Worm (Caenorhabditis elegans): ENCODE measurements around the gene nstp-6.
A peak's percentile ranks its signal among the peaks of the same experiment; 100 is the strongest.

nstp-6 gene

ce11 chrIV:3531535-3531934 is 15.9 kb downstream of the nstp-6 start:
- TF ChIP-seq somi-1 (GFP tag; optimal IDR thresholded peaks at IDR 0.05): no peak
- TF ChIP-seq C17E4.6 (GFP tag; IDR thresholded peaks at IDR 0.05): no peak
- no peak for TF ChIP-seq ceh-40 (GFP tag; IDR thresholded peaks at IDR 0.05)
- no peak for TF ChIP-seq pha-4 (tag; optimal IDR thresholded peaks at IDR 0.05)
- TF ChIP-seq ceh-79 (tag; optimal IDR thresholded peaks at IDR 0.05): no peak
- no peak for TF ChIP-seq ekl-4 (GFP tag; IDR thresholded peaks at IDR 0.05)
- TF ChIP-seq madf-10 (tag; optimal IDR thresholded peaks at IDR 0.05): no peak
- TF ChIP-seq ztf-18 (tag; optimal IDR thresholded peaks at IDR 0.05): no peak
- TF ChIP-seq D2030.7 (GFP tag; IDR thresholded peaks at IDR 0.05): no peak
- TF ChIP-seq attf-6 (GFP tag; IDR thresholded peaks at IDR 0.05): no peak
- TF ChIP-seq B0035.1 (tag; optimal IDR thresholded peaks at IDR 0.05): no peak
- no peak for TF ChIP-seq lir-1 (GFP tag; conservative IDR thresholded peaks at IDR 0.05)
- TF ChIP-seq pbrm-1 (GFP tag; IDR thresholded peaks at IDR 0.05): no peak
- no peak for TF ChIP-seq akir-1 (GFP tag; optimal IDR thresholded peaks at IDR 0.05)
- no peak for TF ChIP-seq lin-40 (tag; optimal IDR thresholded peaks at IDR 0.05)
- TF ChIP-seq zim-3 (tag; optimal IDR thresholded peaks at IDR 0.05): no peak
- no peak for TF ChIP-seq hrde-1 (tag; optimal IDR thresholded peaks at IDR 0.05; ENCODE audit: borderline replicate concordance)

DNA sequence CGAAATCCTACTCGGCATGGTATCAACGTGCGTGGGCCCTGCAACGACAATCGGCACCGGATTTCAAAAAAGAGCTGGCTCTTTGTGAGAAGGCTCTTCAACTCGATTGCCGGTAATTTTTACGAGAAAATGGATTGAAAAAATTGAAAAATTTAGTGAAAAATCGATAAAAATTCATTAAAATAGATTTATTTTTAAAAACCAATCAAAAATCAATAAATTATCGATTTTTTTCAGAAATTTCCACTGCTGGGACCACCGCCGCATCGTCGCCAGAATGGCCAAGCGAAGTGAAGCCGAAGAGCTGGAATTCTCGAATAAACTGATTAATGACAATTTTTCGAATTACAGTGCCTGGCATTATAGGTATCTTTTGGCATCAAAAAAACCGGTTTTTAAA is 19.5 kb downstream of the nstp-6 start:
- TF ChIP-seq rec-8 (tag; optimal IDR thresholded peaks at IDR 0.05): no peak
- no peak for TF ChIP-seq hrde-1 (tag; optimal IDR thresholded peaks at IDR 0.05; ENCODE audit: borderline replicate concordance)
- TF ChIP-seq ztf-28 (GFP tag; IDR thresholded peaks at IDR 0.05): no peak
- TF ChIP-seq tbp1 (GFP tag; optimal IDR thresholded peaks at IDR 0.05): no peak
- TF ChIP-seq F23B12.7 (tag; optimal IDR thresholded peaks at IDR 0.05; ENCODE audit: insufficient read depth): no peak
- no peak for TF ChIP-seq lsy-27 (tag; optimal IDR thresholded peaks at IDR 0.05; ENCODE audit: borderline replicate concordance, insufficient read depth)
- TF ChIP-seq tbx-9 (tag; optimal IDR thresholded peaks at IDR 0.05; ENCODE audit: borderline replicate concordance): no peak
- no peak for TF ChIP-seq attf-5 (GFP tag; optimal IDR thresholded peaks at IDR 0.05)
- TF ChIP-seq lir-1 (GFP tag; conservative IDR thresholded peaks at IDR 0.05): no peak
- TF ChIP-seq Y53G8AR.9 (GFP tag; conservative IDR thresholded peaks at IDR 0.05): no peak

ce11 chrIV:3526831-3527404 is 20.5 kb downstream of the nstp-6 start, which contains the start of gene M57.2:
TSS of gene M57.2 (plus strand) at chrIV:3527354.
- TF ChIP-seq fkh-3 (tag; optimal IDR thresholded peaks at IDR 0.05): no peak
- peak; percentile 27 for TF ChIP-seq efl-1 (GFP tag; optimal IDR thresholded peaks at IDR 0.05)
- peak; percentile 51; the same call in 1 of the 2 replicates for TF ChIP-seq madf-8 (GFP tag; conservative IDR thresholded peaks at IDR 0.05)
- peak; percentile 13 for TF ChIP-seq xnd-1 (tag; optimal IDR thresholded peaks at IDR 0.05)
- TF ChIP-seq aptf-2 (GFP tag; conservative IDR thresholded peaks at IDR 0.05): no peak
- no peak for TF ChIP-seq B0035.1 (tag; optimal IDR thresholded peaks at IDR 0.05)
- peak; percentile 75 for TF ChIP-seq madf-6 (GFP tag; IDR thresholded peaks at IDR 0.05)
- peak; percentile 66 for TF ChIP-seq egrh-3 (GFP tag; IDR thresholded peaks at IDR 0.05)

ce11 chrIV:3526144-3526797 is 21.1 kb downstream of the nstp-6 start:
- TF ChIP-seq lin-35 (GFP tag; optimal IDR thresholded peaks at IDR 0.05) (peak in 1 of 3 experiments; percentile 30), B0336.3 (GFP tag; IDR thresholded peaks at IDR 0.05) (peak; percentile 17; the same call in 1 of the 2 replicates), nfya-1 (tag; optimal IDR thresholded peaks at IDR 0.05; ENCODE audit: borderline replicate concordance, insufficient read depth) (no peak), cebp-1 (GFP tag; IDR thresholded peaks at IDR 0.05) (0 out of 2 replicates have a peak, but pooled peaks have one; percentile 35), cebp-1 (tag; optimal IDR thresholded peaks at IDR 0.05) (peak; percentile 88), ztf-28 (GFP tag; IDR thresholded peaks at IDR 0.05) (no peak)

Data from whole organism, young adult.